Worm (Caenorhabditis elegans): ENCODE results near the gene W06G6.2.

W06G6.2 gene

DNA sequence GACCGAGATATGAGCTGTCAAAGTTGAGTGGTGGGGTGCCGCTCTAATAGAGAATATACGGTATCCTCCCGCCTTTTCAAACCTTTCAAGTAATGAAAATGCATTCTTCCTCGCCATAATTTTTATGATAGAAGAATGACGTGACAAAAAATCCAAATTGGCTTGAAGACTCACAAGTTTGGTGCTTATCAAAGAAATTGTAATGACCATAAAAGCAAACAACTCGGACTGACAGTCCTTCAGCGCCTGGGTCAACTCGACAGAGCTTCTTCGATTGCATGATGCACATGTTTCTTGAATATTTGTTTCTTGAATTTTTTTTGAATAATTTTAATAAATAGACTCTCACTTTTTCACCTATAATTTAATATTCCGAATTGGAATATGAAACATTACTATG, 23.6 kb upstream of the W06G6.2 start:
- TF ChIP-seq hlh-15 (tag; optimal IDR thresholded peaks at IDR 0.05), result no peak
- TF ChIP-seq ztf-16 (tag; optimal IDR thresholded peaks at IDR 0.05), result no peak
- no peak for TF ChIP-seq elt-2 (tag; optimal IDR thresholded peaks at IDR 0.05)
- TF ChIP-seq ceh-31 (tag; optimal IDR thresholded peaks at IDR 0.05), result no peak
- no peak for TF ChIP-seq C38D4.7 (GFP tag; optimal IDR thresholded peaks at IDR 0.05)
- no peak for TF ChIP-seq syd-9 (tag; optimal IDR thresholded peaks at IDR 0.05)
- TF ChIP-seq ceh-34 (tag; optimal IDR thresholded peaks at IDR 0.05), result no peak
- no peak for TF ChIP-seq pax-1 (tag; optimal IDR thresholded peaks at IDR 0.05)
- TF ChIP-seq hlh-6 (tag; optimal IDR thresholded peaks at IDR 0.05), result no peak
- no peak for TF ChIP-seq fkh-10 (GFP tag; optimal IDR thresholded peaks at IDR 0.05)
- TF ChIP-seq madf-2 (tag; optimal IDR thresholded peaks at IDR 0.05), result no peak
- no peak for TF ChIP-seq ceh-30 (tag; optimal IDR thresholded peaks at IDR 0.05)
- TF ChIP-seq sdc-2 (tag; optimal IDR thresholded peaks at IDR 0.05), result no peak
- no peak for TF ChIP-seq C08G9.2 (tag; optimal IDR thresholded peaks at IDR 0.05)
- no peak for TF ChIP-seq zip-5 (tag; optimal IDR thresholded peaks at IDR 0.05)
- no peak for TF ChIP-seq eyg-1 (tag; optimal IDR thresholded peaks at IDR 0.05)
- TF ChIP-seq lin-11 (tag; optimal IDR thresholded peaks at IDR 0.05), result no peak
- TF ChIP-seq ceh-24 (tag; optimal IDR thresholded peaks at IDR 0.05), result no peak
- no peak for TF ChIP-seq K02D7.2 (tag; optimal IDR thresholded peaks at IDR 0.05)
- TF ChIP-seq rnt-1 (tag; optimal IDR thresholded peaks at IDR 0.05), result no peak

DNA sequence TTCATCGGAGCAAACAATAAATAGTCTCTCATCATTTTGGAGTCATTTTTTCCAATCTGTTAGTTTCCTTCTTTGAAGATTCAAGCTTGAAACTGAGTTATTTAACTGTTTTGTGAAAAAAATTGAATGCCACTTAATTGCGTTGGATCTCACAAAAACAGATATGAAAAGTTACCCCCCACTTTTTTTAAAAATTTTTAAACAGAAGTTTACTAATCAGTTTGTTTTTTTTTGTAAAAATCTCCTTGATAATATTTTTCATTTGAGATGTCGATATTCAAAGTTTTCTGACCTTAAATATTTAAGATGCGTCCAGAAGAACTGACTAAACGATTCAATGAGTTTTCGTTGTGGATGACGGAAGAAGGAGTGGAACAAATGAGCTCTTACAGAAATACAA, 22.8 kb upstream of the W06G6.2 start, which contains the start of gene Y32B12C.1:
Gene Y32B12C.1, plus strand, starts transcription at position 301 of the 400 bp plus-strand sequence.
- TF ChIP-seq ceh-45 (GFP tag; IDR thresholded peaks at IDR 0.05) (no peak), fkh-6 (tag; optimal IDR thresholded peaks at IDR 0.05) (no peak), sox-4 (tag; optimal IDR thresholded peaks at IDR 0.05) (no peak), rnt-1 (tag; optimal IDR thresholded peaks at IDR 0.05) (no peak), unc-42 (tag; optimal IDR thresholded peaks at IDR 0.05) (no peak), ama-1 (optimal IDR thresholded peaks at IDR 0.05) (no peak), madf-2 (tag; optimal IDR thresholded peaks at IDR 0.05) (no peak), ceh-18 (tag; optimal IDR thresholded peaks at IDR 0.05) (no peak), ceh-24 (tag; optimal IDR thresholded peaks at IDR 0.05) (no peak), ttx-3 (tag; optimal IDR thresholded peaks at IDR 0.05) (no peak), mec-3 (tag; optimal IDR thresholded peaks at IDR 0.05; ENCODE audit: borderline replicate concordance) (no peak), ref-2 (tag; optimal IDR thresholded peaks at IDR 0.05) (no peak), ceh-19 (GFP tag; optimal IDR thresholded peaks at IDR 0.05) (no peak), zip-5 (tag; optimal IDR thresholded peaks at IDR 0.05) (no peak), che-1 (tag; optimal IDR thresholded peaks at IDR 0.05) (no peak), Y22D7AL.16 (tag; optimal IDR thresholded peaks at IDR 0.05) (no peak), odd-2 (tag; optimal IDR thresholded peaks at IDR 0.05) (no peak), fkh-10 (GFP tag; optimal IDR thresholded peaks at IDR 0.05) (no peak), npax-4 (tag; optimal IDR thresholded peaks at IDR 0.05) (no peak)

DNA sequence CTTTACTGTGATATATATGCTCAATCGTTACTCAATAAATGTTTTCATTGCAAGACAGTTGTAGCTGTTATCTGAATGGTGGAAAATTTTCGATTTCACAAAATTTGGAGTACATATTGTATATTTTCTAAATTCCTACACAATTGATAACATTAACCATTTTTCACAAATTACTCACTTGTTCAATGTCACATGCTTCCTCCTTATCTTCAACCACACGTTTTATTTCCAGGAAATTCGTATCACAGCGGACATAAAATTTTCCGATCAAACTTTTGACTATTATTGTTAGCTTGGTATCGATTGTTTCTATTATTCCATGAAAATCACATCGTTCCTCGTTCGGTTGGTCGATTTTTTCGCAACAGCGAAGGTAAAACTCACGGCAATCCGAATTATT, 20.6 kb upstream of the W06G6.2 start:
- TF ChIP-seq ets-4 (tag; optimal IDR thresholded peaks at IDR 0.05), result no peak
- TF ChIP-seq pros-1 (tag; optimal IDR thresholded peaks at IDR 0.05), result no peak
- no peak for TF ChIP-seq sdc-2 (tag; optimal IDR thresholded peaks at IDR 0.05)
- no peak for TF ChIP-seq dmd-4 (tag; optimal IDR thresholded peaks at IDR 0.05; ENCODE audit: borderline replicate concordance)
- TF ChIP-seq hlh-8 (tag; optimal IDR thresholded peaks at IDR 0.05), result no peak
- TF ChIP-seq ceh-18 (tag; optimal IDR thresholded peaks at IDR 0.05), result no peak
- no peak for TF ChIP-seq tbx-7 (tag; optimal IDR thresholded peaks at IDR 0.05)
- no peak for TF ChIP-seq hlh-15 (tag; optimal IDR thresholded peaks at IDR 0.05)
- TF ChIP-seq pax-1 (tag; optimal IDR thresholded peaks at IDR 0.05), result no peak
- no peak for TF ChIP-seq elt-2 (tag; optimal IDR thresholded peaks at IDR 0.05)

DNA sequence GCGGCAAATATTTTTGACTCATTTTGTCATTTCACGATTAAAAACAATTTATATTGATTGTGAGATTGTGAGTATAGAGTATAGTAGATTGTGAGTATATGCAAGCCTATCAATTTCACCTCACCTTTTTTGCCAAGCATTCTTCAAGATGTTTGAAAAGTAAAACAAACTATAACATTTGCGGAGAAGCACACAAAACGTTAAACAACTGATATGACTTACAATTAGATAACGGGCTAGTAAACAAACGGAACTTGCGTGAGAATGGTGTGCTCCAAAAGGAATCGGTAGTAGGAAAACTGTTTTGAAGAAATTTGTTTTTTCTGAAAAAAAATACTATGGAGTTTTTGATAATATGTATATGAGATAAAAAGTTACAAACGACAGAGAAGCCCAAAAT, 19.0 kb upstream of the W06G6.2 start:
- TF ChIP-seq syd-9 (tag; optimal IDR thresholded peaks at IDR 0.05) (no peak), nhr-11 (tag; optimal IDR thresholded peaks at IDR 0.05) (no peak)
